Fruit fly (Drosophila melanogaster) Kc167 (cell line): Measurements from ENCODE around the gene CG13813.

Experiments used
- psq ChIP-seq: fragments of >200 bp; optimal IDR thresholded peaks from 2 replicates; lab custom pipeline; 2017; ENCODE audit warnings: missing external identifiers
- ttk ChIP-seq: sonication (Bioruptor generic); optimal IDR thresholded peaks from 2 replicates; lab custom pipeline; 2017; ENCODE audit warnings: missing external identifiers

dm6 chr3L:20187885-20188570 lies 43.4 kb upstream of the CG13813 start, which contains the start of gene Ssk:
- no peak for TF ChIP-seq psq (lab: Kevin White, UChicago)
- no peak for TF ChIP-seq ttk
